Worm (Caenorhabditis elegans) whole organism, L4 larva: Measurements from ENCODE around the gene C30E1.4.

Source experiments
- F10B5.3 ChIP-seq: sonication (generic microtip); optimal IDR thresholded peaks from 2 replicates; lab custom pipeline; 2016; ENCODE audit warnings: mild to moderate bottlenecking, missing genetic modification characterization, missing compliant biosample characterization
- F26F4.8 ChIP-seq: fragments of 200-800 bp; sonication (Bioruptor generic); conservative IDR thresholded peaks from 2 replicates; pipeline ENCODE4 v1.3.6; 2022; ENCODE audit warnings: missing genetic modification characterization, missing compliant biosample characterization
- R02D3.7 ChIP-seq: fragments of 150-350 bp; sonication (generic microtip); optimal IDR thresholded peaks from 3 replicates; lab custom pipeline; 2014; ENCODE audit warnings: missing biosample characterization, missing genetic modification characterization
- T20F7.1 ChIP-seq: fragments of 200-800 bp; sonication (Bioruptor generic); optimal IDR thresholded peaks from 2 replicates; lab custom pipeline; 2018; ENCODE audit warnings: mild to moderate bottlenecking, missing genetic modification characterization, missing compliant biosample characterization
- T26A8.4 ChIP-seq: fragments of 200-800 bp; sonication (Bioruptor generic); IDR thresholded peaks from 2 replicates; pipeline ENCODE4 v1.3.6; 2022; ENCODE audit warnings: missing genetic modification characterization, missing compliant biosample characterization
- Y48G9A.11 ChIP-seq: fragments of 200-800 bp; sonication (Bioruptor generic); IDR thresholded peaks from 2 replicates; pipeline ENCODE4 v1.3.6; 2022; ENCODE audit warnings: missing genetic modification reagents, missing genetic modification characterization, missing compliant biosample characterization
- Y5F2A.4 ChIP-seq: fragments of 200-800 bp; sonication (Bioruptor generic); optimal IDR thresholded peaks from 2 replicates; lab custom pipeline; 2018; ENCODE audit warnings: mild to moderate bottlenecking, missing genetic modification characterization, missing compliant biosample characterization
- Y75B8A.6 ChIP-seq: fragments of 200-800 bp; sonication (Bioruptor generic); IDR thresholded peaks from 2 replicates; pipeline ENCODE4 v1.3.6; 2022; ENCODE audit warnings: missing genetic modification reagents, missing genetic modification characterization, missing compliant biosample characterization
- ZK337.2 ChIP-seq: fragments of 200-800 bp; sonication (Bioruptor generic); IDR thresholded peaks from 2 replicates; pipeline ENCODE4 v1.3.6; 2022; ENCODE audit warnings: missing genetic modification reagents, missing genetic modification characterization, missing compliant biosample characterization
- ZK546.5 ChIP-seq, 2 experiments: sonication (generic microtip); optimal IDR thresholded peaks; 2 replicates each; lab custom pipeline; 2017; ENCODE audit warnings: missing biosample characterization in 2 of 2, missing genetic modification characterization in 2 of 2
- aha-1 ChIP-seq: fragments of 150-350 bp; peaks from one replicate; lab custom pipeline; 2014; ENCODE audit warnings: missing biosample characterization, missing genetic modification characterization
- ama-1 ChIP-seq: fragments of 150-350 bp; optimal IDR thresholded peaks from 2 replicates; lab custom pipeline; 2014; ENCODE audit warnings: inconsistent platforms, mixed read lengths
- ceh-44 ChIP-seq: fragments of 200-800 bp; sonication (Bioruptor generic); IDR thresholded peaks from 2 replicates; pipeline ENCODE4 v1.3.6; 2022; ENCODE audit warnings: missing genetic modification reagents, missing genetic modification characterization, missing compliant biosample characterization
- ceh-62 ChIP-seq: sonication (generic microtip); optimal IDR thresholded peaks from 2 replicates; lab custom pipeline; 2017; ENCODE audit warnings: missing biosample characterization, missing genetic modification characterization
- daf-19 ChIP-seq: fragments of 200-800 bp; sonication (Bioruptor generic); conservative IDR thresholded peaks from 2 replicates; pipeline ENCODE4 v1.3.6; 2022; ENCODE audit warnings: missing genetic modification characterization, missing compliant biosample characterization
- daf-8 ChIP-seq: fragments of 200-800 bp; sonication (Bioruptor generic); IDR thresholded peaks from 2 replicates; pipeline ENCODE4 v1.3.6; 2022; ENCODE audit warnings: missing genetic modification characterization, missing compliant biosample characterization
- dmd-8 ChIP-seq: fragments of 200-800 bp; sonication (Bioruptor generic); IDR thresholded peaks from 2 replicates; pipeline ENCODE4 v1.3.6; 2022; ENCODE audit warnings: missing genetic modification characterization, missing compliant biosample characterization
- dpl-1 ChIP-seq: fragments of 150-350 bp; optimal IDR thresholded peaks from 2 replicates; lab custom pipeline; 2014; ENCODE audit warnings: missing biosample characterization, missing genetic modification reagents, missing genetic modification characterization
- duxl-1 ChIP-seq: sonication (generic microtip); optimal IDR thresholded peaks from 2 replicates; lab custom pipeline; 2016; ENCODE audit warnings: mild to moderate bottlenecking, missing genetic modification characterization, moderate library complexity, missing compliant biosample characterization; ENCODE audit not compliant: poor library complexity
- dve-1 ChIP-seq: sonication (generic microtip); optimal IDR thresholded peaks from 2 replicates; lab custom pipeline; 2017; ENCODE audit warnings: antibody characterized with exemption, mild to moderate bottlenecking, missing genetic modification characterization, missing compliant biosample characterization; ENCODE audit not compliant: insufficient read depth
- egl-27 ChIP-seq: sonication (generic microtip); optimal IDR thresholded peaks from 3 replicates; lab custom pipeline; 2017; ENCODE audit warnings: missing biosample characterization, missing genetic modification reagents, missing genetic modification characterization
- egl-43 ChIP-seq: fragments of 200-800 bp; sonication (Bioruptor generic); IDR thresholded peaks from 2 replicates; pipeline ENCODE4 v1.3.6; 2022; ENCODE audit warnings: missing genetic modification reagents, missing genetic modification characterization, missing compliant biosample characterization
- fos-1 ChIP-seq: fragments of 150-350 bp; optimal IDR thresholded peaks from 2 replicates; lab custom pipeline; 2014; ENCODE audit warnings: missing biosample characterization, missing genetic modification characterization
- hlh-11 ChIP-seq: fragments of 200-800 bp; sonication (Bioruptor generic); optimal IDR thresholded peaks from 2 replicates; lab custom pipeline; 2018; ENCODE audit warnings: mild to moderate bottlenecking, missing genetic modification characterization, missing compliant biosample characterization
- jun-1 ChIP-seq: fragments of 150-350 bp; optimal IDR thresholded peaks from 2 replicates; lab custom pipeline; 2014; ENCODE audit warnings: missing biosample characterization, missing genetic modification reagents, missing genetic modification characterization
- lin-13 ChIP-seq: fragments of 150-350 bp; optimal IDR thresholded peaks from 2 replicates; lab custom pipeline; 2014; ENCODE audit warnings: missing biosample characterization, missing genetic modification reagents, missing genetic modification characterization
- lin-29 ChIP-seq: fragments of 200-800 bp; sonication (Bioruptor generic); IDR thresholded peaks from 2 replicates; pipeline ENCODE4 v1.3.6; 2022; ENCODE audit warnings: missing genetic modification reagents, missing genetic modification characterization, missing compliant biosample characterization
- lir-3 ChIP-seq: sonication (generic microtip); optimal IDR thresholded peaks from 2 replicates; lab custom pipeline; 2016; ENCODE audit warnings: mild to moderate bottlenecking, missing genetic modification characterization, missing compliant biosample characterization
- madf-5 ChIP-seq, 2 experiments: fragments of 200-800 bp; sonication (Bioruptor generic); IDR thresholded peaks; 2 replicates each; pipeline ENCODE4 v1.3.6; 2022; ENCODE audit warnings: missing compliant biosample characterization in 2 of 2, missing genetic modification characterization in 2 of 2
- mdl-1 ChIP-seq, 2 experiments: fragments of 150-350 bp in 1 of 2; sonication (generic microtip) in 1 of 2; optimal IDR thresholded peaks; 2 replicates each; lab custom pipeline; 2014 to 2017; ENCODE audit warnings: missing biosample characterization in 2 of 2, missing genetic modification characterization in 2 of 2
- mdt-29 ChIP-seq: fragments of 200-800 bp; sonication (Bioruptor generic); IDR thresholded peaks from 2 replicates; pipeline ENCODE4 v1.3.6; 2022; ENCODE audit warnings: missing genetic modification reagents, missing genetic modification characterization, missing compliant biosample characterization
- mxl-2 ChIP-seq: fragments of 200-800 bp; sonication (Bioruptor generic); conservative IDR thresholded peaks from 2 replicates; pipeline ENCODE4 v1.3.6; 2022; ENCODE audit warnings: missing genetic modification reagents, missing genetic modification characterization, missing compliant biosample characterization
- nhr-11 ChIP-seq: fragments of 150-350 bp; optimal IDR thresholded peaks from 2 replicates; lab custom pipeline; 2014; ENCODE audit warnings: missing biosample characterization, missing genetic modification characterization
- nhr-237 ChIP-seq: sonication (generic microtip); optimal IDR thresholded peaks from 2 replicates; lab custom pipeline; 2017; ENCODE audit warnings: missing biosample characterization, missing genetic modification characterization
- nhr-42 ChIP-seq: fragments of 200-800 bp; sonication (Bioruptor generic); IDR thresholded peaks from 2 replicates; pipeline ENCODE4 v1.3.6; 2022; ENCODE audit warnings: missing genetic modification characterization, missing compliant biosample characterization
- nhr-6 ChIP-seq: fragments of 150-350 bp; optimal IDR thresholded peaks from 2 replicates; lab custom pipeline; 2014; ENCODE audit warnings: missing biosample characterization, missing genetic modification characterization
- php-3 ChIP-seq: fragments of 200-800 bp; sonication (Bioruptor generic); IDR thresholded peaks from 2 replicates; pipeline ENCODE4 v1.3.6; 2022; ENCODE audit warnings: missing genetic modification reagents, missing genetic modification characterization, missing compliant biosample characterization
- pqm-1 ChIP-seq: sonication (generic microtip); optimal IDR thresholded peaks from 2 replicates; lab custom pipeline; 2017; ENCODE audit warnings: missing biosample characterization, missing genetic modification characterization
- rbr-2 ChIP-seq: sonication (generic microtip); optimal IDR thresholded peaks from 2 replicates; lab custom pipeline; 2016; ENCODE audit warnings: missing genotype, missing genetic modification characterization, missing compliant biosample characterization
- saeg-2 ChIP-seq: fragments of 200-800 bp; sonication (Bioruptor generic); IDR thresholded peaks from 2 replicates; pipeline ENCODE4 v1.3.6; 2022; ENCODE audit warnings: missing genetic modification reagents, missing genetic modification characterization, missing compliant biosample characterization
- set-16 ChIP-seq: fragments of 200-800 bp; sonication (Bioruptor generic); IDR thresholded peaks from 2 replicates; pipeline ENCODE4 v1.3.6; 2022; ENCODE audit warnings: missing genetic modification reagents, missing genetic modification characterization, missing compliant biosample characterization
- snpc-4 ChIP-seq: fragments of 150-350 bp; optimal IDR thresholded peaks from 2 replicates; lab custom pipeline; 2014; ENCODE audit warnings: missing biosample characterization, missing genetic modification characterization
- spr-1 ChIP-seq: sonication (generic microtip); optimal IDR thresholded peaks from 2 replicates; lab custom pipeline; 2016; ENCODE audit warnings: mild to moderate bottlenecking, missing genetic modification characterization, missing compliant biosample characterization
- spr-3 ChIP-seq: fragments of 200-800 bp; sonication (Bioruptor generic); optimal IDR thresholded peaks from 2 replicates; lab custom pipeline; 2018; ENCODE audit warnings: mild to moderate bottlenecking, missing genetic modification characterization, missing compliant biosample characterization
- tag-97 ChIP-seq: fragments of 200-800 bp; sonication (Bioruptor generic); IDR thresholded peaks from 2 replicates; pipeline ENCODE4 v1.3.6; 2022; ENCODE audit warnings: missing genetic modification characterization, missing compliant biosample characterization
- tra-1 ChIP-seq: fragments of 200-800 bp; sonication (Bioruptor generic); IDR thresholded peaks from 2 replicates; pipeline ENCODE4 v1.3.6; 2022; ENCODE audit warnings: missing genetic modification reagents, missing genetic modification characterization, missing compliant biosample characterization
- unc-130 ChIP-seq: sonication (generic microtip); optimal IDR thresholded peaks from 2 replicates; lab custom pipeline; 2016; ENCODE audit warnings: missing genetic modification reagents, missing genetic modification characterization, missing compliant biosample characterization
- unc-39 ChIP-seq: sonication (generic microtip); optimal IDR thresholded peaks from 2 replicates; lab custom pipeline; 2017; ENCODE audit warnings: missing biosample characterization, missing genetic modification characterization
- vab-7 ChIP-seq: fragments of 200-800 bp; sonication (Bioruptor generic); IDR thresholded peaks from 2 replicates; pipeline ENCODE4 v1.3.6; 2022; ENCODE audit warnings: missing genetic modification reagents, missing genetic modification characterization, missing compliant biosample characterization
- zip-2 ChIP-seq: fragments of 150-350 bp; optimal IDR thresholded peaks from 2 replicates; lab custom pipeline; 2014; ENCODE audit warnings: missing biosample characterization, missing genetic modification characterization
- ztf-7 ChIP-seq: fragments of 150-350 bp; optimal IDR thresholded peaks from 2 replicates; lab custom pipeline; 2014; ENCODE audit warnings: missing biosample characterization, missing genetic modification characterization

Gene C30E1.4

DNA sequence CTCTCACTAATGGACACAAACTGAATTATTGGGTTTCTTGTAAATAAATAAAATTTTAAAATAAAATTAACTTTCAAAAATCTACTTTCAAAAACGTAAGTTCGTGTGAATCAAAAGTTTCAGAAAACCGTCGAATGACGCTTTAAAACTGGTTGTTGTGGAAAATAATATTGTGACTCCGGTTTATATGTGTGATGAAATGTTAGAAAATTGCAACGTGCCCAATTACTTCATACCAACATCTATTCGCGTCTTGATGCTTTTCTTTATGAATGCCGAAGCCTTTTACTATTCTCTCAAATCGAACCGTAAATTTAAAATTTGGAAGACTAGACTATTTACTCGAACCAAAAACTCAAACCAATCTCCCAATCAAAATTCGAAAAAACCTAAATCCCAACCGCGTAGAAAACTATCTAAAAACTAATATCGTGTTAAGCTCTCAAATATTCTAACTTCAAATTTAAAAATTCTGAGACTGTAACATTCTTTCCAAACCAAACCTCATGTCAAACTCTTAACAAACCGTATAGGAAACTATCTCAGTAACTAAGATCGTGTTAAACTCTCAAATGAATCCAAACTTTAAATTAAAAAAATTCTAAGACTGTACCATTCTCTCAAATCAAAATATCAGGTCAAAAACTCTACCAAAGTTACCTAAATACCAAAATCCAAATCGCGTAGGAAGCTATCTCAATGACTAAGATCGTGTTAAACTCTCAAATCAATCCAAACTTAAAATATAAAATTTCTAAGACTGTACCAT lies 7.7 kb downstream of the C30E1.4 start (continued):
- peak; percentile 1 for TF ChIP-seq hlh-11 (tag; lab: Kevin White, UChicago)
- 0 out of 2 replicates have a peak, but pooled peaks have one; percentile 72 for TF ChIP-seq tag-97
- TF ChIP-seq egl-43 (GFP tag; lab: Robert Waterston, UW) = peak; percentile 64; the same call in 1 of the 2 replicates
- peak; percentile 80 for TF ChIP-seq dve-1 (tag; lab: Kevin White, UChicago)
- 0 out of 2 replicates have a peak, but pooled peaks have one; percentile 79 for TF ChIP-seq Y75B8A.6 (GFP tag; lab: Robert Waterston, UW)
- peak; percentile 62; the same call in 1 of the 2 replicates for TF ChIP-seq daf-8 (GFP tag; lab: Robert Waterston, UW)
- peak; percentile 84; the same call in 1 of the 2 replicates for TF ChIP-seq vab-7
- peak; percentile 97 for TF ChIP-seq ama-1 (lab: Kevin White, UChicago)
- peak; percentile 2; the same call in 1 of the 2 replicates for TF ChIP-seq ZK337.2 (GFP tag; lab: Robert Waterston, UW)
- TF ChIP-seq mxl-2 (GFP tag; lab: Robert Waterston, UW) = peak; percentile 68
- TF ChIP-seq pqm-1 = no peak
- peak; percentile 78 for TF ChIP-seq php-3 (GFP tag; lab: Robert Waterston, UW)
- peak; percentile 99 for TF ChIP-seq aha-1 (tag; lab: Kevin White, UChicago)
- TF ChIP-seq fos-1 = no peak
- peak in 1 of 2 experiments; percentile 2 for TF ChIP-seq mdl-1 (tag; optimal IDR thresholded peaks at IDR 0.05; lab: Kevin White, UChicago)
- TF ChIP-seq ZK546.5 (tag; optimal IDR thresholded peaks at IDR 0.05; lab: Kevin White, UChicago) = no peak
- no peak for TF ChIP-seq nhr-237 (tag; lab: Kevin White, UChicago)
- TF ChIP-seq snpc-4 = no peak
- no peak for TF ChIP-seq spr-3 (GFP tag; lab: Kevin White, UChicago)
- no peak for TF ChIP-seq unc-39
- TF ChIP-seq F10B5.3 (tag; lab: Kevin White, UChicago) = no peak
- no peak for TF ChIP-seq ceh-62 (tag; lab: Kevin White, UChicago)
- TF ChIP-seq jun-1 (tag; lab: Kevin White, UChicago) = no peak
- TF ChIP-seq lin-29 = peak; percentile 82
- no peak; the same call in 1 of the 2 replicates for TF ChIP-seq saeg-2
- peak; percentile 93 to 96 for TF ChIP-seq madf-5 (GFP tag; IDR thresholded peaks at IDR 0.05; lab: Robert Waterston, UW)
- peak; percentile 60 for TF ChIP-seq F26F4.8 (GFP tag; lab: Robert Waterston, UW)
- TF ChIP-seq T20F7.1 (GFP tag; lab: Kevin White, UChicago) = peak; percentile 44
- TF ChIP-seq zip-2 (tag; lab: Kevin White, UChicago) = no peak
- peak; percentile 32 for TF ChIP-seq dpl-1 (GFP tag; lab: Kevin White, UChicago)
- peak; percentile 32 for TF ChIP-seq nhr-11
- TF ChIP-seq Y5F2A.4 = peak; percentile 56
- TF ChIP-seq T26A8.4 = peak; percentile 84
- TF ChIP-seq duxl-1 = peak; percentile 33
- TF ChIP-seq nhr-6 (tag; lab: Kevin White, UChicago) = peak; percentile 42
- TF ChIP-seq lir-3 = no peak
- no peak for TF ChIP-seq egl-27
- TF ChIP-seq nhr-42 (GFP tag; lab: Robert Waterston, UW) = peak; percentile 68; the same call in 1 of the 2 replicates
- TF ChIP-seq spr-1 = no peak
- TF ChIP-seq lin-13 (GFP tag; lab: Kevin White, UChicago) = peak; percentile 50
- TF ChIP-seq rbr-2 (tag; lab: Kevin White, UChicago) = no peak
- no peak for TF ChIP-seq daf-19
- TF ChIP-seq Y48G9A.11 (GFP tag; lab: Robert Waterston, UW) = peak; percentile 48
- no peak for TF ChIP-seq ceh-44
- TF ChIP-seq dmd-8 = no peak; the same call in 1 of the 2 replicates
- TF ChIP-seq R02D3.7 = no peak
- no peak for TF ChIP-seq unc-130 (GFP tag; lab: Kevin White, UChicago)
- no peak for TF ChIP-seq ztf-7 (tag; lab: Kevin White, UChicago)
- peak; percentile 73 for TF ChIP-seq tra-1 (GFP tag; lab: Robert Waterston, UW)
- TF ChIP-seq mdt-29 = peak; percentile 74
- no peak for TF ChIP-seq set-16 (GFP tag; lab: Robert Waterston, UW)
